Fruit fly (Drosophila melanogaster): Measurements from ENCODE around the gene Sdhaf3.

Gene Sdhaf3

DNA sequence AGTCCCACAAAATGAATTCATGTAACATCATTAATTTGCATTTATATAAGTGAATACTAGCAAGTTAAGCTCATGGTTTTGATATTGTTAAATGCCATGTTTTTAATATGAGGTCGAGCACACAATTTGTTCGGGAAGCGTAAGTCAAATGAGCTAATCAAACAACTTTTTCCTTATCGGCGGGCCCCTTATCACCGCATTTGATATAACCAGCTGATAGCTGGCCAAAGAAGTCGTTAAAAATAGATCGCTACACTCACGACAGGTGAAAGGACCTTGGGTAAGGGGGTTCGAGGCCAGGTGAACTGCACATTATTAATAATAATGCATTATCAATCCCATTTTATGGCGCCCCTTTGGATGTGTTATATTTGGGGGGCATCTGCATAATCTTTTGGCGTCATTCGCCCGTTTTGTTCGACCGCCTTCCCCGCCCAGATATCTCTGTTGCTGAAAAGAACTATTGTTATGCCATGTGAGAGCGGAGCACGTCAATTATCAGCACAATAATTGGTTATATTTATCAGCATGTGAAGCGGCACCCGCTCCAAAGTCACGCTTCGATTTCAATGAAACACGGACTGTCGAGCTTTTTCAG, 34.7 kb downstream of the Sdhaf3 start:
- TF ChIP-seq usp (GFP tag; optimal IDR thresholded peaks at IDR 0.05) (no peak), pan (optimal IDR thresholded peaks at IDR 0.05) (no peak), psq (optimal IDR thresholded peaks at IDR 0.05) (no peak), CG8478 (optimal IDR thresholded peaks at IDR 0.05) (no peak), Dll (optimal IDR thresholded peaks at IDR 0.05) (no peak), EcR (GFP tag; optimal IDR thresholded peaks at IDR 0.05) (no peak)

DNA sequence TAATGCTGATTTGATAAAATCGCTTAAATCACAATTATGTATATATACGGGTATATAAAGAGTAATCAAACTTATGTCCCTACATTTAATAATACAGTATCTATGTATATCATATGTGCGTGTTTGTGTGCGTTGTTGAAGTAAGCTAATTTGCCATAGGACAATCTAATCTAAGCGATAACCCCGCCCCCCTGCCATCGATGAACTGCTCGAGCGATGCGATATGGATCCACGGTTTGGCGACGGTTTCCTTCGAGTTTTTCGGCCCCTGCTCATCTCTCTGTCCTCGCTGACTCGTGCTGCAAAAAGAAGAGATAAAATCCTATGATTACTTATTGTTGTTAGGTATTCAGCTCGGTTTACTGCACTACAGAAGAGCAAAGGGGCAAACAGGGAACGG, 35.4 kb downstream of the Sdhaf3 start:
- TF ChIP-seq EcR (GFP tag; optimal IDR thresholded peaks at IDR 0.05) (no peak), usp (GFP tag; optimal IDR thresholded peaks at IDR 0.05) (no peak), psq (optimal IDR thresholded peaks at IDR 0.05) (no peak), pan (optimal IDR thresholded peaks at IDR 0.05) (no peak), Dll (optimal IDR thresholded peaks at IDR 0.05) (no peak)

DNA sequence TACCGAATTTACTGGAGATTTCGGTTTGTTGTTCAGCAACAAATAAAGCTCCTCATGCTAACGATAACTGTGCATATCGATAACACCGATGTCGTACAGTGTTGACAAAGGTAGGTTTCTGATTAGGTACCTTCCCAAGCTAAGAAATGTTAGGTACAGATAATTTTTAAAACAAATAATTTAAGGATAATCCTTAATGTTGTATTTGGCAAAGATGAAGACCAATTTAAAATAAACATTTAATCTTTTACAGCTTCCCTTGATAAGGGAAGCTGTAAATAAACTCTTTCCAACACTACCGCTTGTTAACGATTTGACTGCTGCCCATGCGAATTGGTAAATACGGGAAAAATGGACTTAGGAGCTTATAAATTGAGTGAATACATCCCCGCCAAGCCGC, 39.3 kb downstream of the Sdhaf3 start, which contains the start of the genes Ttc1 and CG14882:
Ttc1 (minus strand) TSS at position 71 of the 400 bp plus-strand sequence.
CG14882 (plus strand) TSS at position 271 of the 400 bp plus-strand sequence.
- TF ChIP-seq EcR (GFP tag; optimal IDR thresholded peaks at IDR 0.05) (no peak), Dll (optimal IDR thresholded peaks at IDR 0.05) (no peak)

DNA sequence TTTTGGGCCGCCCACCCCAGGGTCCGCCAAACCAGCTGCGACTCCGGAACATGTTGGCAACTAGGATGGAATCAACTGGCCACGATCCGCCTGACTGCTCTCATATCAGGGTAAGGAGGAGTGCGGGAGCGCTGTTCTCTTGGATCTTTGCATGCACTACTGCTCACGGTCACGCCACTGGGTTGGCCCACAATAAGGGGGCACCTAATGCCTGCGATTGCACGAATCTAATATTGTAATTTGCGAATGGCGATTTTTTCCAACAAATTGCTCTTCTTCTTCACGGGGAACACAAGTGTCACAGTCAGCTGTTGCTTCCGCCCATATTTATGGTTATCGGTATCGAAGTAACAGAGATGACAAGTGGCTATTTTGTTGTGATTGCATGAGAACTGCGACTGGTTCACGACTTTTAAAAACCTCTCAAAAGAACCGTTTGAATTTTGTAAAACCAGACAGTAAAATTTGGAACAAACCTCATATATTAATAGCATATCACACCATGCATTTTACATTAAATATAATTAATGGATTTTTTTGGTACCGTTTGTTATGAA, 40.8 kb downstream of the Sdhaf3 start, which contains the start of gene ema:
ema (minus strand) TSS at position 295 of the 557 bp plus-strand sequence.
- TF ChIP-seq CG8478 (optimal IDR thresholded peaks at IDR 0.05) (no peak), usp (GFP tag; optimal IDR thresholded peaks at IDR 0.05) (no peak)

DNA sequence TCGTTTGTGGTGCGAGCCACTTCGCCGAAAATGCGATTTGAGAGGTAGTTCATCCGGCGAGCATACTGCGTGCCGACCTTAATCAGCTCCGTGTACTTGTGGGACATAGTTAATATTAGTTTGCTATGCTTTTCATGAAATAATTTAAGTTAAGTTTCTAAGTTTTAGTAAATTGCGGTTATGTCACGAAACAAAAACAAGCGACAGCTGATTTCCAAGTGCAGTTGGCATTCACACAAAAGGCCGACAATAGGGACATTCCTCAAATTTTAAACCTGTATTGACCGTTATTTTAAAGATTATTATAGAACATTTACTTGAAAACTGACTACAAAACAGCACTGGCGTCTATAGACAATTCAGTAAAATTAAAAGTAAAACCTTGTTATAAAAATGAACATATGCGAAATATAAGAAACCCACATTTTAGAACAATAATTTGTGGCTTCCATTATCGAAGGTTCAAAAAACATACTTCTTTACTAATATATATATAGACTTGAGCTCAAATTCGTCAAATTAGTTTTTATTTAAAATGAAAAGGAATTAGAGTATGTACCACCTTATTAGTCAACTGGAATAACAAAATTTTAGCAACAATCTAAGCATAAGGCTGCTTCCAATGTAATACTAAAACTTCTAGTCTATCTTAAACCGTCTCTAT, 45.7 kb downstream of the Sdhaf3 start, which contains the start of gene mRpS33:
mRpS33 (minus strand) TSS at position 224 of the 664 bp plus-strand sequence.
- TF ChIP-seq usp (GFP tag; optimal IDR thresholded peaks at IDR 0.05) = no peak
- no peak for TF ChIP-seq EcR (GFP tag; optimal IDR thresholded peaks at IDR 0.05)
- no peak for TF ChIP-seq pan (optimal IDR thresholded peaks at IDR 0.05)
- TF ChIP-seq psq (optimal IDR thresholded peaks at IDR 0.05) = no peak
- no peak for TF ChIP-seq Dll (optimal IDR thresholded peaks at IDR 0.05)
- TF ChIP-seq CG8478 (optimal IDR thresholded peaks at IDR 0.05) = no peak

DNA sequence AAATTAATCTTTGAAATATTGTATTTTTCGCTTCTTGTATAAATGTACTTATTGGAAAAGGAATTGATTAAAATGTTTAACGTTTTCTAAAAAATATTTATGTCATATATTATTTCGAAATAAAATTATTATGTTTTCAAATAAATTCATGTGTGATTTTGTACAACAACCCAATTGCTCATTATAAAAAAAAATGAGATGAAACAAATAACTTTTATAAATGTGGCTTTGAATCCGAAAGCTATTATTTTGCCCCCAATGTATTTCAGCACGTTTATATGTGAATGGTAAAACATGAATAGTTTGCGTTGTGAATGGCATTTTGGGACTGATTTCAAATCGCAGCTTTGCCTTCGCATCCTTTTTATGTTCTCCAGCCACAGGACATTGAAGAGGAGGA, 47.7 kb downstream of the Sdhaf3 start, which contains the start of gene CG14881:
CG14881 (plus strand) TSS at position 301 of the 400 bp plus-strand sequence.
- TF ChIP-seq Dll (optimal IDR thresholded peaks at IDR 0.05) (no peak), EcR (GFP tag; optimal IDR thresholded peaks at IDR 0.05) (no peak), CG8478 (optimal IDR thresholded peaks at IDR 0.05) (no peak), pan (optimal IDR thresholded peaks at IDR 0.05) (no peak)

DNA sequence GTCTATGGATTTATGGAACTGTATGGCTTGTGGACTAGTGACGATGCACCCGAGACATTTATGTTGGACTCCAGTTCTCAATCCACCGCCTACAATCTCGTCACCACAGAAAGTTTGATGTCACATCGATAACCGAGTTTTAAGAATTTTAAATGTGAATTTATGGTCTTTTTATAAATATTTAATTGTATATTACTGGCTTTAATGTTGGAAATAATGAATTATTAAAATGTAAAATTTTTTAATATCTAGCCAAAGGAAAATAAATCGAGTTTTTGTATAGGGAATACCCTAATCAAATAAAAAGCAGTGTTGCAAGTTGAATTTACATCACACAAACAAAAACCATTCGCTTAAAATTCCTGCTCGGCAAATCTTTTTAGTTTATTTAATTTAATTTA, 49.6 kb downstream of the Sdhaf3 start, which contains the start of gene Fntb:
Fntb (plus strand) TSS at position 334 of the 401 bp plus-strand sequence.
- TF ChIP-seq Dll (optimal IDR thresholded peaks at IDR 0.05) (no peak), usp (GFP tag; optimal IDR thresholded peaks at IDR 0.05) (no peak), psq (optimal IDR thresholded peaks at IDR 0.05) (no peak), EcR (GFP tag; optimal IDR thresholded peaks at IDR 0.05) (no peak), pan (optimal IDR thresholded peaks at IDR 0.05) (no peak), CG8478 (optimal IDR thresholded peaks at IDR 0.05) (no peak)

All from whole organism.